Fruit fly (Drosophila melanogaster): ENCODE results near the gene hb.

hb gene

dm6 chr3R:8676560-8677000 is 21.0 kb downstream of the hb start, which contains the start of the genes Unc50, CG11755 and CG8043 (continued):
- TF ChIP-seq CG10431 (GFP tag; optimal IDR thresholded peaks at IDR 0.05) (peak; percentile 30), pros (GFP tag; optimal IDR thresholded peaks at IDR 0.05) (peak; percentile 42), her (GFP tag; optimal IDR thresholded peaks at IDR 0.05) (no peak), CG8765 (GFP tag; IDR thresholded peaks at IDR 0.05) (peak; percentile 50; the same call in 1 of the 2 replicates), Mes4 (GFP tag; optimal IDR thresholded peaks at IDR 0.05) (peak; percentile 27), Usf (GFP tag; optimal IDR thresholded peaks at IDR 0.05) (peak; percentile 59), CG6765 (GFP tag; optimal IDR thresholded peaks at IDR 0.05) (peak; percentile 11), CG17186 (GFP tag; optimal IDR thresholded peaks at IDR 0.05) (peak; percentile 75), CG6272 (GFP tag; IDR thresholded peaks at IDR 0.05) (peak; percentile 83), Bdp1 (GFP tag; optimal IDR thresholded peaks at IDR 0.05) (peak; percentile 30), CG10147 (GFP tag; optimal IDR thresholded peaks at IDR 0.05) (peak; percentile 81), peb (GFP tag; IDR thresholded peaks at IDR 0.05) (peak; percentile 50), CG4282 (GFP tag; optimal IDR thresholded peaks at IDR 0.05) (no peak), Gug (GFP tag; IDR thresholded peaks at IDR 0.05) (peak; percentile 81; the same call in 2 of the 4 replicates), CG34376 (GFP tag; optimal IDR thresholded peaks at IDR 0.05) (peak; percentile 79), CHES-1-like (GFP tag; optimal IDR thresholded peaks at IDR 0.05) (peak; percentile 33), ci (GFP tag; IDR thresholded peaks at IDR 0.05) (no peak; the same call in 2 of the 3 replicates), CG10654 (GFP tag; optimal IDR thresholded peaks at IDR 0.05) (peak; percentile 73), Poxn (GFP tag; IDR thresholded peaks at IDR 0.05) (no peak), Dip3 (GFP tag; optimal IDR thresholded peaks at IDR 0.05) (peak; percentile 66), YL-1 (GFP tag; optimal IDR thresholded peaks at IDR 0.05) (peak; percentile 71), Lhr (GFP tag; optimal IDR thresholded peaks at IDR 0.05) (peak; percentile 58), vfl (GFP tag; optimal IDR thresholded peaks at IDR 0.05) (peak; percentile 78), CG13424 (tag; optimal IDR thresholded peaks at IDR 0.05) (peak; percentile 84), pho (GFP tag; optimal IDR thresholded peaks at IDR 0.05) (peak; percentile 71), stc (GFP tag; IDR thresholded peaks at IDR 0.05) (no peak), Rfx (GFP tag; IDR thresholded peaks at IDR 0.05) (peak; percentile 87), H2.0 (GFP tag; IDR thresholded peaks at IDR 0.05) (peak; percentile 56; the same call in 1 of the 2 replicates), Awh (GFP tag; IDR thresholded peaks at IDR 0.05) (0 out of 2 replicates have a peak, but pooled peaks have one; percentile 25), CG32532 (GFP tag; IDR thresholded peaks at IDR 0.05) (peak; percentile 86), CG17568 (GFP tag; optimal IDR thresholded peaks at IDR 0.05) (peak; percentile 31), CG31388 (GFP tag; optimal IDR thresholded peaks at IDR 0.05) (peak; percentile 30), Dfd (GFP tag; optimal IDR thresholded peaks at IDR 0.05) (no peak), Nf-YB (GFP tag; optimal IDR thresholded peaks at IDR 0.05) (peak; percentile 62), sc (optimal IDR thresholded peaks at IDR 0.05) (no peak), sc (GFP tag; optimal IDR thresholded peaks at IDR 0.05) (peak; percentile 29), CTCF (GFP tag; optimal IDR thresholded peaks at IDR 0.05) (no peak), Scr (GFP tag; IDR thresholded peaks at IDR 0.05; ENCODE audit: partially characterized antibody) (peak; percentile 99), CG5245 (GFP tag; optimal IDR thresholded peaks at IDR 0.05) (peak; percentile 45), fd64A (GFP tag; optimal IDR thresholded peaks at IDR 0.05) (no peak), gro (GFP tag; optimal IDR thresholded peaks at IDR 0.05) (peak; percentile 25), zf30C (GFP tag; optimal IDR thresholded peaks at IDR 0.05) (no peak), sens-2 (GFP tag; IDR thresholded peaks at IDR 0.05) (no peak), ftz-f1 (GFP tag; optimal IDR thresholded peaks at IDR 0.05) (no peak), CG12942 (GFP tag; optimal IDR thresholded peaks at IDR 0.05) (peak; percentile 73), Abd-B (GFP tag; optimal IDR thresholded peaks at IDR 0.05) (peak; percentile 83), Asciz (GFP tag; optimal IDR thresholded peaks at IDR 0.05) (no peak), mam (GFP tag; optimal IDR thresholded peaks at IDR 0.05) (peak; percentile 73), Rx (GFP tag; IDR thresholded peaks at IDR 0.05) (peak; percentile 46; the same call in 1 of the 2 replicates), CG14860 (GFP tag; IDR thresholded peaks at IDR 0.05; ENCODE audit: partially characterized antibody) (peak; percentile 97), CG18764 (GFP tag; optimal IDR thresholded peaks at IDR 0.05) (peak; percentile 55), gsb (GFP tag; IDR thresholded peaks at IDR 0.05) (no peak)

Measured in whole organism, embryonic.